Fruit fly (Drosophila melanogaster) whole organism, prepupa: ENCODE data around the gene CG12259.

Experiments
- Blimp-1 ChIP-seq: fragments of 200-800 bp; sonication (Bioruptor generic); optimal IDR thresholded peaks from 3 replicates; lab custom pipeline; 2017; ENCODE audit warnings: missing biosample characterization, missing genetic modification characterization, mild to moderate bottlenecking, moderate library complexity, missing genetic modification reagents
- CG10669 ChIP-seq: fragments of 200-800 bp; sonication (Bioruptor generic); optimal IDR thresholded peaks from 3 replicates; lab custom pipeline; 2018; ENCODE audit warnings: missing biosample characterization, mild to moderate bottlenecking, missing genetic modification characterization, moderate library complexity
- CG11902 ChIP-seq: fragments of 200-800 bp; sonication (Bioruptor generic); optimal IDR thresholded peaks from 3 replicates; lab custom pipeline; 2016; ENCODE audit warnings: missing biosample characterization, missing genetic modification characterization
- CG15336 ChIP-seq: fragments of 200-800 bp; sonication (Bioruptor generic); IDR thresholded peaks from 2 replicates; pipeline ENCODE4 v1.3.6; 2022; ENCODE audit warnings: missing biosample characterization, missing genetic modification characterization
- CG1621 ChIP-seq: fragments of 200-800 bp; sonication (Bioruptor generic); optimal IDR thresholded peaks from 3 replicates; lab custom pipeline; 2018; ENCODE audit warnings: missing biosample characterization, mild to moderate bottlenecking, missing genetic modification characterization
- CG3032 ChIP-seq: fragments of 200-800 bp; optimal IDR thresholded peaks from 2 replicates; lab custom pipeline; 2019; ENCODE audit warnings: missing biosample characterization, mild to moderate bottlenecking, missing genetic modification characterization, moderate library complexity
- CG31627 ChIP-seq: fragments of 200-800 bp; sonication (Bioruptor generic); optimal IDR thresholded peaks from 3 replicates; lab custom pipeline; 2016; ENCODE audit warnings: missing biosample characterization, missing genetic modification characterization
- CG32006 ChIP-seq: fragments of 200-800 bp; sonication (Bioruptor generic); optimal IDR thresholded peaks from 3 replicates; lab custom pipeline; 2017; ENCODE audit warnings: missing biosample characterization, mild to moderate bottlenecking, missing genetic modification characterization
- CG4318 ChIP-seq: fragments of 200-800 bp; sonication (Bioruptor generic); optimal IDR thresholded peaks from 3 replicates; lab custom pipeline; 2017; ENCODE audit warnings: missing biosample characterization, mild to moderate bottlenecking, missing genetic modification characterization
- CG6854 ChIP-seq: fragments of 200-800 bp; sonication (Bioruptor generic); optimal IDR thresholded peaks from 2 replicates; lab custom pipeline; 2017; ENCODE audit warnings: missing biosample characterization, mild to moderate bottlenecking, missing genetic modification characterization
- CG8319 ChIP-seq: fragments of 200-800 bp; sonication (Bioruptor generic); optimal IDR thresholded peaks from 3 replicates; lab custom pipeline; 2016; ENCODE audit warnings: missing biosample characterization, missing genetic modification characterization
- CG8632 ChIP-seq: fragments of 200-800 bp; sonication (Bioruptor generic); optimal IDR thresholded peaks from 3 replicates; lab custom pipeline; 2016; ENCODE audit warnings: missing biosample characterization, missing genetic modification characterization
- CG9139 ChIP-seq: fragments of 200-800 bp; sonication (Bioruptor generic); optimal IDR thresholded peaks from 3 replicates; lab custom pipeline; 2017; ENCODE audit warnings: missing biosample characterization, mild to moderate bottlenecking, missing genetic modification characterization
- Eip75B ChIP-seq: fragments of 200-800 bp; sonication (Bioruptor generic); optimal IDR thresholded peaks from 3 replicates; lab custom pipeline; 2016; ENCODE audit warnings: missing biosample characterization, missing genetic modification characterization
- Eip78C ChIP-seq: fragments of 200-800 bp; sonication (Bioruptor generic); peaks from one replicate; lab custom pipeline; 2016; ENCODE audit warnings: missing biosample characterization, missing genetic modification characterization
- Eip93F ChIP-seq: fragments of 200-800 bp; sonication (Bioruptor generic); optimal IDR thresholded peaks from 2 replicates; lab custom pipeline; 2016; ENCODE audit warnings: missing biosample characterization, mild to moderate bottlenecking, missing genetic modification characterization
- Ets21C ChIP-seq: fragments of 200-800 bp; sonication (Bioruptor generic); optimal IDR thresholded peaks from 3 replicates; lab custom pipeline; 2016; ENCODE audit warnings: missing biosample characterization, missing genetic modification characterization
- Gug ChIP-seq: fragments of 200-800 bp; sonication (Bioruptor generic); IDR thresholded peaks from 2 replicates; pipeline ENCODE4 v1.3.6; 2022; ENCODE audit warnings: missing biosample characterization, missing genetic modification characterization
- Hr38 ChIP-seq: sonication (Bioruptor generic); optimal IDR thresholded peaks from 2 replicates; lab custom pipeline; 2016; ENCODE audit warnings: missing biosample characterization, missing genetic modification characterization
- Lpt ChIP-seq: fragments of 200-800 bp; sonication (Bioruptor generic); optimal IDR thresholded peaks from 3 replicates; lab custom pipeline; 2016; ENCODE audit warnings: missing biosample characterization, missing genetic modification characterization
- Met ChIP-seq: fragments of 200-800 bp; sonication (Bioruptor generic); optimal IDR thresholded peaks from 3 replicates; lab custom pipeline; 2016; ENCODE audit warnings: missing biosample characterization, missing genetic modification characterization
- Sox102F ChIP-seq: fragments of 200-800 bp; sonication (Bioruptor generic); optimal IDR thresholded peaks from 2 replicates; lab custom pipeline; 2016; ENCODE audit warnings: missing biosample characterization, mild to moderate bottlenecking, missing genetic modification characterization
- Sox14 ChIP-seq: fragments of 200-800 bp; sonication (Bioruptor generic); optimal IDR thresholded peaks from 3 replicates; lab custom pipeline; 2016; ENCODE audit warnings: missing biosample characterization, missing genetic modification characterization
- Sox15 ChIP-seq: fragments of 200-800 bp; sonication (Bioruptor generic); optimal IDR thresholded peaks from 3 replicates; lab custom pipeline; 2016; ENCODE audit warnings: missing biosample characterization, missing genetic modification characterization
- acj6 ChIP-seq: fragments of 200-800 bp; sonication (Bioruptor generic); optimal IDR thresholded peaks from 3 replicates; lab custom pipeline; 2016; ENCODE audit warnings: missing biosample characterization, missing genetic modification characterization
- cyc ChIP-seq: fragments of 200-800 bp; sonication (Bioruptor generic); optimal IDR thresholded peaks from 3 replicates; lab custom pipeline; 2016; ENCODE audit warnings: missing biosample characterization, missing genetic modification characterization
- dsx ChIP-seq: fragments of 200-800 bp; optimal IDR thresholded peaks from 3 replicates; lab custom pipeline; 2019; ENCODE audit warnings: missing biosample characterization, mild to moderate bottlenecking, missing genetic modification characterization, moderate library complexity; ENCODE audit not compliant: poor library complexity, severe bottlenecking
- fd59A ChIP-seq: fragments of 200-800 bp; sonication (Bioruptor generic); optimal IDR thresholded peaks from 2 replicates; lab custom pipeline; 2017; ENCODE audit warnings: missing biosample characterization, mild to moderate bottlenecking, missing genetic modification characterization, missing genetic modification reagents
- fkh ChIP-seq: fragments of 200-800 bp; sonication (Bioruptor generic); optimal IDR thresholded peaks from 3 replicates; lab custom pipeline; 2017; ENCODE audit warnings: missing biosample characterization, mild to moderate bottlenecking, missing genetic modification characterization, moderate library complexity
- net ChIP-seq: fragments of 200-800 bp; sonication (Bioruptor generic); optimal IDR thresholded peaks from 3 replicates; lab custom pipeline; 2016; ENCODE audit warnings: missing biosample characterization, missing genetic modification characterization
- salr ChIP-seq, 2 experiments: fragments of 200-800 bp; sonication (Bioruptor generic); optimal IDR thresholded peaks; 3 replicates each; lab custom pipeline; 2016 to 2018; ENCODE audit warnings: missing biosample characterization in 2 of 2, missing genetic modification characterization in 2 of 2, mild to moderate bottlenecking in 1 of 2
- spab ChIP-seq: fragments of 200-800 bp; sonication (Bioruptor generic); optimal IDR thresholded peaks from 2 replicates; lab custom pipeline; 2017; ENCODE audit warnings: missing biosample characterization, mild to moderate bottlenecking, missing genetic modification characterization, missing genetic modification reagents

The CG12259 gene

DNA sequence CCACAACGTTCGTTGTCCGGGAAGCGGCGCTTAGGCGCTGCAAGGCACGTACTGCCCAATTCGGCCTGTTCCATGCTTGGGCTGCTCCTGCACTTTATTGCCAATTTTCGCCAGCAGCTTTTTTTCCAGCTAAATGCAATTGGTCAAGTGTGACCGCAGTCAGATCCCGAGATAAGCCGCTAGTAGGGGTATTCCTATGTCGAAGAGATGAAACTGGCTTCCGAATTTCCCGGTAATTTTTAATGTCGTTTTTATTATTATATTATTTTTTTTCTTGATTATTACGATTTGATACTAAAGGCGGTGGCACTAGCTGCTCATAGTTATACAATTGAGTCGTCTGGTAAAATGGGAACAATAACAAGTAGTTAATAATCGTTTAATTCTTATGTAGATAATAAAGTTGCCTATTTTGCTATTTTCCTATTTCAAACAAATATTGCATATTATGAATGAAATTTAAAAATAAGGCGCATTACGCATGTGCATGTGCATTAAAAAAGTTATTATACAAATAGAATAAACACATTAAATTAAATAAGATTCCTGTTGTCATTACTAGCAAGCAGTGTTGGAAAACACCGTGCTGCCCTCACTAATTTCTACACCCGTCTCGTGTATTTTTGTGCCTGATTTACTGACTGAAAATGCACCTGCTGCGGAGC lies 4.4 kb downstream of the CG12259 start, which contains the start of the genes CG5003 and mRpS22 (continued):
- TF ChIP-seq Sox14 (GFP tag; lab: Kevin White, UChicago) (peak; percentile 49), CG9139 (GFP tag; lab: Kevin White, UChicago) (no peak), Sox15 (GFP tag; lab: Kevin White, UChicago) (peak; percentile 45), cyc (GFP tag; lab: Kevin White, UChicago) (peak; percentile 49), CG8632 (GFP tag; lab: Kevin White, UChicago) (no peak), Ets21C (GFP tag; lab: Kevin White, UChicago) (peak; percentile 54), CG11902 (peak; percentile 52), CG31627 (GFP tag; lab: Kevin White, UChicago) (peak; percentile 65), CG3032 (tag; lab: Kevin White, UChicago) (peak; percentile 61)
- TF ChIP-seq, all 60 proteins: peak for 42

DNA sequence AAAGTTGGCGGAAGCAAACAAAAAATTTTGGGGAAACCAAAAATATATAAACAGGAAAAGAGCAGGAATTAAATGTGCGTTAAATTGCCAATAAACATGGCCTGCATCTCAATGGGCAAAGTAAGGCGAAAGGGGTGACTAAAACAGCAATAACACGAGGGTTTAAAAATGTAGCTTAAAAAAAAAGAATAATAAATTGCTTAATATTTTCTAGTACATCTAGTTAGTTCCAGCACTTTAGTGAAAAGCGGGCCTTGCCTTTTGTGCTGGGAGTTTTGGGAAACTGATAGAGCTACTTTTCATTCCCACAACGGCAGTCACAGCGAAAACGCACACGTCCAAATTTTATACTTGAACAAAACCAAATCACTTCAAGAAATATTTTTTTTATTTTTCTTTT lies 8.7 kb downstream of the CG12259 start, which contains the start of gene mil:
TSS of gene mil (plus strand) at position 301 of the 400 bp plus-strand sequence.
- TF ChIP-seq Gug = no peak
- no peak for TF ChIP-seq CG10669 (GFP tag; lab: Kevin White, UChicago)
- TF ChIP-seq CG9139 (GFP tag; lab: Kevin White, UChicago) = no peak
- TF ChIP-seq CG6854 (GFP tag; lab: Kevin White, UChicago) = no peak
- no peak for TF ChIP-seq CG1621
- no peak for TF ChIP-seq Eip93F
- no peak for TF ChIP-seq acj6 (GFP tag; lab: Kevin White, UChicago)
- no peak for TF ChIP-seq Hr38 (GFP tag; lab: Kevin White, UChicago)
- no peak for TF ChIP-seq Lpt (GFP tag; lab: Kevin White, UChicago)
- no peak for TF ChIP-seq spab
- TF ChIP-seq CG32006 (GFP tag; lab: Kevin White, UChicago) = no peak
- no peak for TF ChIP-seq fkh (GFP tag; lab: Kevin White, UChicago)
- no peak for TF ChIP-seq CG4318 (GFP tag; lab: Kevin White, UChicago)

DNA sequence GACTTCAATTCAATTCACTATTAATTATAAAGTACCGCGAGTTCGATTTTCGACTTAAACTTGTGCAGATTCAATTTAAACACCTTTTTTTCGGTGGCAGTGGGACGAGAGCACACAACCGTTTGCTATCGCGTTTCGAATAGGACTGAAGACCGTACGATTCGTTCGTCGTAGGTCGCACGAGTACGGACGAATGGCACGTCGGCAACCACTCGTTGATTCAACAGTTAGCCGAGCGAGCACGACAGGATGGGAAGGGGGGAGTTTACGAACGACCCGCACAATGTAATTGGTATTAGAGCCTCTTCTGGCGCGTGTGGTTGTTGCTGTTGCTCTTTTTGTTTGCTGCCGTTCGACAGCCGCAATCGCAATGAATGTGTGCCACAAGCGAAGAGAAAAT lies 15.2 kb downstream of the CG12259 start, which contains the start of gene CG34353:
TSS of gene CG34353 (minus strand) at position 149 of the 400 bp plus-strand sequence.
- TF ChIP-seq dsx (GFP tag; lab: Kevin White, UChicago) (peak; percentile 87), Sox14 (GFP tag; lab: Kevin White, UChicago) (no peak), CG1621 (peak; percentile 24), Eip75B (GFP tag; lab: Kevin White, UChicago) (peak; percentile 26), Gug (no peak), CG32006 (GFP tag; lab: Kevin White, UChicago) (no peak), Eip78C (peak; percentile 38), acj6 (GFP tag; lab: Kevin White, UChicago) (no peak), cyc (GFP tag; lab: Kevin White, UChicago) (no peak), CG8632 (GFP tag; lab: Kevin White, UChicago) (no peak)
- TF ChIP-seq, all 60 proteins: peak for 4

DNA sequence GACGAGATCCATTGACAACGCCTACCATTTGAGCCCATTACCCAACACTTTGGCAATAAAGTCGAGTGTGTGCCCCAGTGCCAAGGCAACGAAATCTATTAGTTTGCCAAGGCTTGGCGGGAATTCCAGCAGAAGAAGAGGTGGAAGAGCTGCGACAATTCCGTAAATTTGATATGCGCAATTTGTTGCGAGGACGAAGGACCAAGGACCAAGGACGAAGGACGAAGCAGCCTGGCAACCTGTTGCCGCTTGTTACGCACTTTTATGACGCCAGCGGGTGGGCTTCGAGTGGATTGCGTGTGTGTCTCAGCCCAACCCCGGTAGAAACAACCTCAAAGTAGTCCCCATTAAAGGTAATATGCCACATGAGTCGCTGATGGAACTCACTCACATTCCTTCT lies 32.8 kb downstream of the CG12259 start:
- TF ChIP-seq CG9139 (GFP tag; lab: Kevin White, UChicago) (no peak), Sox102F (GFP tag; lab: Kevin White, UChicago) (no peak), CG11902 (no peak), CG8319 (GFP tag; lab: Kevin White, UChicago) (no peak), CG15336 (GFP tag; lab: Robert Waterston, UW) (no peak), net (GFP tag; lab: Kevin White, UChicago) (no peak), CG31627 (GFP tag; lab: Kevin White, UChicago) (no peak), Met (GFP tag; lab: Kevin White, UChicago) (no peak), CG1621 (no peak), fd59A (no peak), salr (GFP tag; optimal IDR thresholded peaks at IDR 0.05; lab: Kevin White, UChicago) (no peak), Blimp-1 (no peak), CG8632 (GFP tag; lab: Kevin White, UChicago) (no peak), Lpt (GFP tag; lab: Kevin White, UChicago) (no peak), acj6 (GFP tag; lab: Kevin White, UChicago) (no peak), CG4318 (GFP tag; lab: Kevin White, UChicago) (no peak)
- TF ChIP-seq, all 60 proteins: peak for 0
